Worm (Caenorhabditis elegans): Measurements from ENCODE around the gene med-1.

ce11 chrX:12466769-12467168, 36.4 kb downstream of the med-1 start, which contains the start of gene cdf-2:
- TF ChIP-seq lin-39 (tag; optimal IDR thresholded peaks at IDR 0.05), result no peak
- TF ChIP-seq unc-39 (tag; optimal IDR thresholded peaks at IDR 0.05), result no peak
- no peak for TF ChIP-seq ztf-4 (tag; optimal IDR thresholded peaks at IDR 0.05)
- no peak for TF ChIP-seq dmd-4 (tag; optimal IDR thresholded peaks at IDR 0.05)
- TF ChIP-seq mdl-1 (tag; optimal IDR thresholded peaks at IDR 0.05), result no peak
- no peak for TF ChIP-seq nhr-12 (tag; optimal IDR thresholded peaks at IDR 0.05)
- no peak for TF ChIP-seq mab-5 (tag; optimal IDR thresholded peaks at IDR 0.05)
- no peak for TF ChIP-seq ceh-16 (tag; optimal IDR thresholded peaks at IDR 0.05)
- no peak for TF ChIP-seq aly-2 (tag; optimal IDR thresholded peaks at IDR 0.05)
- TF ChIP-seq nhr-23 (tag; optimal IDR thresholded peaks at IDR 0.05), result no peak
- no peak for TF ChIP-seq elt-3 (tag; optimal IDR thresholded peaks at IDR 0.05)
- TF ChIP-seq alr-1 (tag; optimal IDR thresholded peaks at IDR 0.05), result no peak
- no peak for TF ChIP-seq ama-1 (optimal IDR thresholded peaks at IDR 0.05)
